Fruit fly (Drosophila melanogaster) whole organism, embryonic: ENCODE measurements around the gene Gpdh1.

Experiments
- BEAF-32 ChIP-seq: fragments of 200-800 bp; sonication (Bioruptor generic); optimal IDR thresholded peaks from 3 replicates; lab custom pipeline; 2017; ENCODE audit warnings: missing biosample characterization, missing genetic modification characterization, mild to moderate bottlenecking, moderate library complexity, missing genetic modification reagents
- CG10267 ChIP-seq: fragments of 200-800 bp; sonication (Bioruptor generic); optimal IDR thresholded peaks from 2 replicates; lab custom pipeline; 2018; ENCODE audit warnings: missing biosample characterization, mild to moderate bottlenecking, missing genetic modification characterization, moderate library complexity
- CG10654 ChIP-seq: fragments of 200-800 bp; sonication (Bioruptor generic); optimal IDR thresholded peaks from 2 replicates; lab custom pipeline; 2016; ENCODE audit warnings: missing biosample characterization, missing genetic modification characterization
- CG12219 ChIP-seq: fragments of 200-800 bp; sonication (Bioruptor generic); optimal IDR thresholded peaks from 3 replicates; lab custom pipeline; 2018; ENCODE audit warnings: missing biosample characterization, mild to moderate bottlenecking, missing genetic modification characterization
- CG1233 ChIP-seq: fragments of 200-800 bp; sonication (Bioruptor generic); optimal IDR thresholded peaks from 4 replicates; lab custom pipeline; 2018; ENCODE audit warnings: missing biosample characterization, mild to moderate bottlenecking, missing genetic modification characterization
- CG12391 ChIP-seq: fragments of 200-800 bp; sonication (Bioruptor generic); optimal IDR thresholded peaks from 3 replicates; lab custom pipeline; 2018; ENCODE audit warnings: missing biosample characterization, mild to moderate bottlenecking, missing genetic modification characterization, moderate library complexity
- CG15696 ChIP-seq: fragments of 200-800 bp; sonication (Bioruptor generic); optimal IDR thresholded peaks from 2 replicates; lab custom pipeline; 2019; ENCODE audit warnings: missing biosample characterization, mild to moderate bottlenecking, missing genetic modification characterization, moderate library complexity
- CG1647 ChIP-seq: fragments of 200-800 bp; sonication (Bioruptor generic); optimal IDR thresholded peaks from 3 replicates; lab custom pipeline; 2016; ENCODE audit warnings: missing biosample characterization, missing genetic modification characterization
- CG17385 ChIP-seq: fragments of 200-800 bp; sonication (Bioruptor generic); optimal IDR thresholded peaks from 3 replicates; lab custom pipeline; 2018; ENCODE audit warnings: missing biosample characterization, mild to moderate bottlenecking, missing genetic modification characterization
- CG18011 ChIP-seq: fragments of 200-800 bp; sonication (Bioruptor generic); optimal IDR thresholded peaks from 2 replicates; lab custom pipeline; 2017; ENCODE audit warnings: missing biosample characterization, missing genetic modification characterization, mild to moderate bottlenecking, moderate library complexity, missing genotype
- CG18262 ChIP-seq: fragments of 200-800 bp; optimal IDR thresholded peaks from 3 replicates; lab custom pipeline; 2019; ENCODE audit warnings: missing biosample characterization, mild to moderate bottlenecking, missing genetic modification characterization, moderate library complexity
- CG2678 ChIP-seq: fragments of 200-800 bp; sonication (Bioruptor generic); optimal IDR thresholded peaks from 3 replicates; lab custom pipeline; 2019; ENCODE audit warnings: missing biosample characterization, mild to moderate bottlenecking, missing genetic modification characterization, moderate library complexity
- CG2712 ChIP-seq: fragments of 200-800 bp; optimal IDR thresholded peaks from 3 replicates; lab custom pipeline; 2019; ENCODE audit warnings: missing biosample characterization, mild to moderate bottlenecking, missing genetic modification characterization, moderate library complexity
- CG34422 ChIP-seq: fragments of 200-800 bp; sonication (Bioruptor generic); IDR thresholded peaks from 3 replicates; pipeline ENCODE4 v1.3.6; 2022; ENCODE audit warnings: missing biosample characterization, missing genetic modification characterization
- CG7271 ChIP-seq: fragments of 200-800 bp; sonication (Bioruptor generic); optimal IDR thresholded peaks from 2 replicates; lab custom pipeline; 2018; ENCODE audit warnings: missing biosample characterization, mild to moderate bottlenecking, missing genetic modification characterization, moderate library complexity
- CG8388 ChIP-seq: fragments of 200-800 bp; sonication (Bioruptor generic); optimal IDR thresholded peaks from 2 replicates; lab custom pipeline; 2019; ENCODE audit warnings: missing biosample characterization, mild to moderate bottlenecking, missing genetic modification characterization, moderate library complexity
- CG9609 ChIP-seq: fragments of 200-800 bp; sonication (Bioruptor generic); optimal IDR thresholded peaks from 3 replicates; lab custom pipeline; 2016; ENCODE audit warnings: missing biosample characterization, missing genetic modification characterization
- CG9797 ChIP-seq: fragments of 200-800 bp; sonication (Bioruptor generic); optimal IDR thresholded peaks from 3 replicates; lab custom pipeline; 2018; ENCODE audit warnings: missing biosample characterization, mild to moderate bottlenecking, missing genetic modification characterization
- CHES-1-like ChIP-seq: fragments of 200-800 bp; sonication (Bioruptor generic); optimal IDR thresholded peaks from 2 replicates; lab custom pipeline; 2016; ENCODE audit warnings: missing biosample characterization, missing genetic modification characterization
- CoRest ChIP-seq: fragments of 200-800 bp; sonication (Bioruptor generic); optimal IDR thresholded peaks from 3 replicates; lab custom pipeline; 2018; ENCODE audit warnings: missing biosample characterization, mild to moderate bottlenecking, missing genetic modification characterization, moderate library complexity
- CrebB ChIP-seq: fragments of 200-800 bp; sonication (Bioruptor generic); optimal IDR thresholded peaks from 3 replicates; lab custom pipeline; 2018; ENCODE audit warnings: missing biosample characterization, mild to moderate bottlenecking, missing genetic modification characterization
- Ets97D ChIP-seq: fragments of 200-800 bp; sonication (Bioruptor generic); optimal IDR thresholded peaks from 3 replicates; lab custom pipeline; 2016; ENCODE audit warnings: missing biosample characterization, missing genetic modification characterization
- MESR4 ChIP-seq: fragments of 200-800 bp; sonication (Bioruptor generic); optimal IDR thresholded peaks from 2 replicates; lab custom pipeline; 2018; ENCODE audit warnings: missing biosample characterization, mild to moderate bottlenecking, missing genetic modification characterization, moderate library complexity
- NFAT ChIP-seq: fragments of 200-800 bp; sonication (Bioruptor generic); IDR thresholded peaks from 2 replicates; pipeline ENCODE4 v1.3.6; 2022; ENCODE audit warnings: missing biosample characterization, missing genetic modification characterization
- Neu2 ChIP-seq: fragments of 200-800 bp; sonication (Bioruptor generic); optimal IDR thresholded peaks from 3 replicates; lab custom pipeline; 2016; ENCODE audit warnings: missing biosample characterization, missing genetic modification characterization, borderline replicate concordance
- Sin3A ChIP-seq: fragments of >200 bp; optimal IDR thresholded peaks from 2 replicates; lab custom pipeline; 2018
- Six4 ChIP-seq: fragments of 200-800 bp; sonication (Bioruptor generic); optimal IDR thresholded peaks from 2 replicates; lab custom pipeline; 2016; ENCODE audit warnings: missing biosample characterization, missing genetic modification characterization
- Spps ChIP-seq: fragments of 200-800 bp; sonication (Bioruptor generic); optimal IDR thresholded peaks from 2 replicates; lab custom pipeline; 2018; ENCODE audit warnings: missing biosample characterization, mild to moderate bottlenecking, missing genetic modification characterization
- TFAM ChIP-seq: fragments of 200-800 bp; sonication (Bioruptor generic); optimal IDR thresholded peaks from 2 replicates; lab custom pipeline; 2017; ENCODE audit warnings: missing biosample characterization, missing genetic modification characterization, inconsistent platforms
- abd-A ChIP-seq: fragments of 200-800 bp; sonication (Bioruptor generic); optimal IDR thresholded peaks from 3 replicates; lab custom pipeline; 2019; ENCODE audit warnings: missing biosample characterization, mild to moderate bottlenecking, missing genetic modification characterization, moderate library complexity
- bsh ChIP-seq, 2 experiments: fragments of 200-800 bp; sonication (Bioruptor generic); optimal IDR thresholded peaks; 2 replicates each; lab custom pipeline; 2017 to 2018; ENCODE audit warnings: mild to moderate bottlenecking in 2 of 2, missing biosample characterization in 2 of 2, missing genetic modification characterization in 2 of 2, moderate library complexity in 1 of 2
- dmrt11E ChIP-seq: fragments of 200-800 bp; sonication (Bioruptor generic); optimal IDR thresholded peaks from 3 replicates; lab custom pipeline; 2018; ENCODE audit warnings: missing biosample characterization, mild to moderate bottlenecking, missing genetic modification characterization, moderate library complexity
- gcm ChIP-seq: fragments of 200-800 bp; sonication (Bioruptor generic); optimal IDR thresholded peaks from 2 replicates; lab custom pipeline; 2019; ENCODE audit warnings: missing biosample characterization, mild to moderate bottlenecking, missing genetic modification characterization, moderate library complexity
- kah ChIP-seq: fragments of 200-800 bp; sonication (Bioruptor generic); optimal IDR thresholded peaks from 2 replicates; lab custom pipeline; 2018; ENCODE audit warnings: missing biosample characterization, mild to moderate bottlenecking, missing genetic modification characterization
- lola ChIP-seq, 3 experiments: fragments of >200 bp in 2 of 3; fragments of 200-800 bp in 1 of 3; sonication (Bioruptor generic) in 1 of 3; optimal IDR thresholded peaks; 2 replicates each; lab custom pipeline; 2017 to 2019; ENCODE audit warnings: missing biosample characterization in 3 of 3, missing genetic modification characterization in 3 of 3, mild to moderate bottlenecking in 1 of 3, moderate library complexity in 1 of 3
- mirr ChIP-seq: fragments of 200-800 bp; sonication (Bioruptor generic); optimal IDR thresholded peaks from 3 replicates; lab custom pipeline; 2018; ENCODE audit warnings: missing biosample characterization, mild to moderate bottlenecking, missing genetic modification characterization
- mld ChIP-seq: fragments of 200-800 bp; sonication (Bioruptor generic); IDR thresholded peaks from 3 replicates; pipeline ENCODE4 v1.3.6; 2022; ENCODE audit warnings: missing biosample characterization, missing genetic modification characterization; ENCODE audit not compliant: partially characterized antibody
- nmo ChIP-seq: fragments of 200-800 bp; sonication (Bioruptor generic); optimal IDR thresholded peaks from 2 replicates; lab custom pipeline; 2018; ENCODE audit warnings: missing biosample characterization, mild to moderate bottlenecking, missing genetic modification characterization, moderate library complexity
- org-1 ChIP-seq: fragments of 200-800 bp; sonication (Bioruptor generic); optimal IDR thresholded peaks from 2 replicates; lab custom pipeline; 2017; ENCODE audit warnings: missing biosample characterization, missing genetic modification characterization
- pb ChIP-seq: fragments of 200-800 bp; sonication (Bioruptor generic); optimal IDR thresholded peaks from 3 replicates; lab custom pipeline; 2016; ENCODE audit warnings: missing biosample characterization, missing genetic modification characterization
- pzg ChIP-seq: fragments of 200-800 bp; sonication (Bioruptor generic); optimal IDR thresholded peaks from 3 replicates; lab custom pipeline; 2018; ENCODE audit warnings: missing biosample characterization, mild to moderate bottlenecking, missing genetic modification characterization, moderate library complexity
- salm ChIP-seq: fragments of 200-800 bp; sonication (Bioruptor generic); optimal IDR thresholded peaks from 2 replicates; lab custom pipeline; 2018; ENCODE audit warnings: missing biosample characterization, mild to moderate bottlenecking, missing genetic modification characterization
- tap ChIP-seq: fragments of 200-800 bp; optimal IDR thresholded peaks from 3 replicates; lab custom pipeline; 2019; ENCODE audit warnings: missing biosample characterization, mild to moderate bottlenecking, missing genetic modification characterization, moderate library complexity
- trem ChIP-seq: fragments of 200-800 bp; optimal IDR thresholded peaks from 3 replicates; lab custom pipeline; 2019; ENCODE audit warnings: missing biosample characterization, mild to moderate bottlenecking, missing genetic modification characterization, moderate library complexity
- twi ChIP-seq: fragments of 200-800 bp; optimal IDR thresholded peaks from 2 replicates; lab custom pipeline; 2019; ENCODE audit warnings: missing biosample characterization, mild to moderate bottlenecking, missing genetic modification characterization, moderate library complexity
- wek ChIP-seq: fragments of 200-800 bp; sonication (Bioruptor generic); optimal IDR thresholded peaks from 3 replicates; lab custom pipeline; 2018; ENCODE audit warnings: missing biosample characterization, mild to moderate bottlenecking, missing genetic modification characterization, moderate library complexity
- yki ChIP-seq: fragments of >200 bp; optimal IDR thresholded peaks from 3 replicates; lab custom pipeline; 2018

The Gpdh1 gene

DNA sequence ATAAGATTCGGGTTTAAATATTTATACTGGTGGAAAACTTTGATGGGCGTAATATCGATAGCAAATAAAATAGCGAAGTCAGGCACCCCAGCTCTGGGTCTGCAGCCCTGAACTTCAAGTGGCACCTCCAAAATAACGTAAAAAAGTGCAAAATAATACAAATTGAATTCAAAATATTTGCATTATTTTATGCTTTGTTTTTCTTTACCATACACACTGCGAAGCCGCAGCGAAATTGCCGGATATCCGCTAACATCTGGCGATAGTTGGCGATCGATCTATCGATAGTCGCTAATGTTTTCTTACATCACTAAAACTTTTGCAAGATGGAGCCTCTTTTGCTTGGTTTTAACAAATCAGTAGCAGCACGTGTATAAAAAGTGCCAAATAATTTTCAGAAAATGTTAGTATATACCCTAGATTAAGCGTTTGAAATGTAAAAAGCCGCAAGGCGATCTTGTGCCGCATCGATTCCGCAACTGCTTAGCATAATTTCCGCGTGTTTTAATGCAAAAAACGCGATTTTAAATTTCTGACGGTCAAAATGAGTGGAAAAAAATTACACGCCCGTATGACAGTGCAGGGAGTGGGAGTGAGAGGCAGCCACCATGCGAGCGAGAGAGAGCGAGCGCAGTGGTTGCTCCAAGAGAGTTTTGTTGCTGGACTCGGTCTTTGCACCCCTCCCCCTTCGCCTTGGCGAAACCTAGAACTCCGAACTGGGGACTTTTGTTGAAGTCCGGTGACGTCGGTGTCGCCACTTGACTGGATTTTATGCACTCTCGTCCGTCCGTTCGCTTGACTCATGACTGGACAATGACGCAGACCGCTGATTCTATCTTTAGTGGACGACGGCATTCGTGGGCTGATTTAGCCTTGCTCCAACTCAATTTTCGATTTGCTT, 38.2 kb downstream of the Gpdh1 start, which contains the start of gene eIF4A (continued):
- TF ChIP-seq tap (peak; percentile 19), lola (GFP tag; optimal IDR thresholded peaks at IDR 0.05; lab: Kevin White, UChicago) (peak in 1 of 3 experiments; percentile 29), Neu2 (no peak), CG9797 (peak; percentile 8), CG9609 (peak; percentile 18), kah (peak; percentile 96), CG10267 (tag; lab: Kevin White, UChicago) (peak; percentile 38), CG18262 (no peak), CrebB (tag; lab: Kevin White, UChicago) (no peak), yki (peak; percentile 61), dmrt11E (tag; lab: Kevin White, UChicago) (peak; percentile 26), CoRest (peak; percentile 53), CG17385 (peak; percentile 16), mirr (GFP tag; lab: Kevin White, UChicago) (peak; percentile 40), pzg (GFP tag; lab: Kevin White, UChicago) (peak; percentile 71), CG8388 (GFP tag; lab: Kevin White, UChicago) (no peak), MESR4 (GFP tag; lab: Kevin White, UChicago) (peak; percentile 96), Ets97D (GFP tag; lab: Kevin White, UChicago) (peak; percentile 96), CG1647 (GFP tag; lab: Kevin White, UChicago) (no peak), CG10654 (GFP tag; lab: Kevin White, UChicago) (no peak), twi (tag; lab: Kevin White, UChicago) (peak; percentile 45), trem (tag; lab: Kevin White, UChicago) (peak; percentile 57), Spps (tag; lab: Kevin White, UChicago) (peak; percentile 11), NFAT (GFP tag; lab: Robert Waterston, UW) (no peak), CG2678 (peak; percentile 15), BEAF-32 (peak; percentile 96), CG18011 (GFP tag; lab: Kevin White, UChicago) (no peak), abd-A (peak; percentile 0), wek (GFP tag; lab: Kevin White, UChicago) (peak; percentile 38), gcm (peak; percentile 75), salm (tag; lab: Kevin White, UChicago) (peak; percentile 52), Sin3A (lab: Kevin White, UChicago) (peak; percentile 96), CG34422 (GFP tag; lab: Robert Waterston, UW) (no peak), pb (GFP tag; lab: Kevin White, UChicago) (no peak), org-1 (GFP tag; lab: Kevin White, UChicago) (peak; percentile 16), CG12391 (tag; lab: Kevin White, UChicago) (peak; percentile 25), CG1233 (GFP tag; lab: Kevin White, UChicago) (peak; percentile 44), nmo (GFP tag; lab: Kevin White, UChicago) (peak; percentile 65), CG12219 (GFP tag; lab: Kevin White, UChicago) (peak; percentile 17), bsh (GFP tag; optimal IDR thresholded peaks at IDR 0.05; lab: Kevin White, UChicago) (peak in 1 of 2 experiments; percentile 22), mld (GFP tag; lab: Robert Waterston, UW) (no peak), TFAM (GFP tag; lab: Kevin White, UChicago) (no peak), CHES-1-like (GFP tag; lab: Kevin White, UChicago) (no peak), Six4 (GFP tag; lab: Kevin White, UChicago) (no peak), CG15696 (tag; lab: Kevin White, UChicago) (peak; percentile 12), CG7271 (tag; lab: Kevin White, UChicago) (peak; percentile 45), CG2712 (tag; lab: Kevin White, UChicago) (peak; percentile 55)
